Worm (Caenorhabditis elegans) whole organism, early embryonic: ENCODE measurements around the gene jamp-1.

ENCODE experiments used
- B0310.2 ChIP-seq: sonication (generic microtip); optimal IDR thresholded peaks from 2 replicates; lab custom pipeline; 2016; ENCODE audit warnings: mild to moderate bottlenecking, missing genetic modification characterization, missing compliant biosample characterization
- aly-1 ChIP-seq: sonication (generic microtip); optimal IDR thresholded peaks from 2 replicates; lab custom pipeline; 2016; ENCODE audit warnings: missing genetic modification characterization, missing compliant biosample characterization
- ama-1 ChIP-seq: fragments of 150-350 bp; optimal IDR thresholded peaks from 2 replicates; lab custom pipeline; 2014
- ets-7 ChIP-seq: sonication (generic microtip); optimal IDR thresholded peaks from 2 replicates; lab custom pipeline; 2016; ENCODE audit warnings: missing genotype, missing genetic modification characterization, missing compliant biosample characterization
- flt-1 ChIP-seq: fragments of 200-800 bp; sonication (Bioruptor generic); IDR thresholded peaks from 2 replicates; pipeline ENCODE4 v1.3.6; 2022; ENCODE audit warnings: missing genetic modification characterization, missing compliant biosample characterization
- hmbx-1 ChIP-seq: sonication (generic microtip); optimal IDR thresholded peaks from 2 replicates; lab custom pipeline; 2016; ENCODE audit warnings: mild to moderate bottlenecking, missing genetic modification characterization, missing compliant biosample characterization
- hmg-4 ChIP-seq: fragments of 200-800 bp; sonication (Bioruptor generic); optimal IDR thresholded peaks from 2 replicates; lab custom pipeline; 2018; ENCODE audit warnings: mild to moderate bottlenecking, missing genetic modification characterization, missing compliant biosample characterization
- hnd-1 ChIP-seq: sonication (generic microtip); optimal IDR thresholded peaks from 2 replicates; lab custom pipeline; 2016; ENCODE audit warnings: missing genetic modification characterization, missing compliant biosample characterization
- tbx-11 ChIP-seq: fragments of 200-800 bp; sonication (Bioruptor generic); IDR thresholded peaks from 2 replicates; pipeline ENCODE4 v1.3.6; 2022; ENCODE audit warnings: missing genetic modification characterization, missing compliant biosample characterization
- tbx-37 ChIP-seq: fragments of 200-800 bp; sonication (Bioruptor generic); conservative IDR thresholded peaks from 2 replicates; pipeline ENCODE4 v1.3.6; 2022; ENCODE audit warnings: missing genetic modification reagents, missing genetic modification characterization, missing compliant biosample characterization
- tra-4 ChIP-seq: sonication (generic microtip); optimal IDR thresholded peaks from 2 replicates; lab custom pipeline; 2017; ENCODE audit warnings: missing genetic modification characterization, missing compliant biosample characterization

DNA sequence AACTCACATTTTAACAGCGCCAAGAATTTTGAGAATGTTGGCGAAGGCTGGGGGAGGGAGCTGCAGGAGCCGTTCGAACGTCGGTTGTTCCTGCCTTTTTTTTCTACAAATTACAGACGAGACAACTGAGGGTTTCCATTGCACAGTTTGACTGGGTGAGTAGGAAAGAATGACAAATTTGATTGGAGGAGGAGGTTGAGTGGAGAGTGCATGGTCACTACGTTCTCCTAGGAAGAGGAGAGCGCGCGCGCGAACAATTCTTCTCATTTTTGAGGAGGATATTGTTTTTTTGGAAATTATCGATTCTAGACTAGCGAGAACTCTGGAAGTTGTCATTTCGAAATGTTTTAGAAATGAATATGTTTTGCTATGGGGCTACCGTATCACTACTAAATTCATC is 16.3 kb downstream of the jamp-1 start, which contains the start of gene dhs-17:
- TF ChIP-seq tbx-37 (GFP tag; lab: Robert Waterston, UW) (no peak), ama-1 (lab: Kevin White, UChicago) (no peak), flt-1 (GFP tag; lab: Robert Waterston, UW) (no peak), hmbx-1 (tag; lab: Kevin White, UChicago) (no peak), B0310.2 (no peak), aly-1 (tag; lab: Kevin White, UChicago) (no peak), hmg-4 (GFP tag; lab: Kevin White, UChicago) (no peak), tra-4 (no peak), tbx-11 (GFP tag; lab: Robert Waterston, UW) (no peak), hnd-1 (tag; lab: Kevin White, UChicago) (no peak), ets-7 (tag; lab: Kevin White, UChicago) (no peak)
